Worm (Caenorhabditis elegans) whole organism, young adult: ENCODE measurements around the gene bath-26.
"Not testable (repeated sequence)": the region's sequence is repeated elsewhere in the genome, so short reads cannot be mapped to it uniquely, and the experiment has no call there.

Source experiments
- B0019.2 ChIP-seq: fragments of 200-800 bp; sonication (Bioruptor generic); conservative IDR thresholded peaks from 2 replicates; pipeline ENCODE4 v1.3.6; 2022; ENCODE audit warnings: missing genetic modification reagents, missing genetic modification characterization, missing compliant biosample characterization
- B0336.3 ChIP-seq: fragments of 200-800 bp; sonication (Bioruptor generic); IDR thresholded peaks from 2 replicates; pipeline ENCODE4 v1.3.6; 2022; ENCODE audit warnings: missing genetic modification characterization, missing compliant biosample characterization
- F22D6.2 ChIP-seq: sonication (generic microtip); optimal IDR thresholded peaks from 2 replicates; lab custom pipeline; 2016; ENCODE audit warnings: mild to moderate bottlenecking, missing genetic modification characterization, missing compliant biosample characterization
- F23B12.7 ChIP-seq: sonication (generic microtip); optimal IDR thresholded peaks from 2 replicates; lab custom pipeline; 2017; ENCODE audit warnings: missing genetic modification characterization, mild to moderate bottlenecking, missing compliant biosample characterization, antibody characterized with exemption, moderate library complexity; ENCODE audit not compliant: insufficient read depth
- F52B5.7 ChIP-seq: sonication (generic microtip); optimal IDR thresholded peaks from 2 replicates; lab custom pipeline; 2016; ENCODE audit warnings: mild to moderate bottlenecking, missing genetic modification characterization, missing compliant biosample characterization
- Y56A3A.18 ChIP-seq: fragments of 200-800 bp; sonication (Bioruptor generic); IDR thresholded peaks from 2 replicates; pipeline ENCODE4 v1.3.6; 2022; ENCODE audit warnings: missing genetic modification reagents, missing genetic modification characterization, missing compliant biosample characterization
- Y67H2A.10 ChIP-seq: fragments of 200-800 bp; sonication (Bioruptor generic); conservative IDR thresholded peaks from 2 replicates; pipeline ENCODE4 v1.3.6; 2022; ENCODE audit warnings: missing genetic modification reagents, missing genetic modification characterization, missing compliant biosample characterization
- Y95B8A.8 ChIP-seq: fragments of 200-800 bp; sonication (Bioruptor generic); IDR thresholded peaks from 2 replicates; pipeline ENCODE4 v1.3.6; 2022; ENCODE audit warnings: missing genetic modification reagents, missing genetic modification characterization, missing compliant biosample characterization
- aptf-2 ChIP-seq: fragments of 200-800 bp; sonication (Bioruptor generic); conservative IDR thresholded peaks from 2 replicates; pipeline ENCODE4 v1.3.6; 2022; ENCODE audit warnings: missing genetic modification reagents, missing genetic modification characterization, missing compliant biosample characterization
- aptf-3 ChIP-seq: fragments of 200-800 bp; sonication (Bioruptor generic); IDR thresholded peaks from 2 replicates; pipeline ENCODE4 v1.3.6; 2022; ENCODE audit warnings: missing genetic modification characterization, missing compliant biosample characterization
- athp-1 ChIP-seq: sonication (generic microtip); optimal IDR thresholded peaks from 2 replicates; lab custom pipeline; 2017; ENCODE audit warnings: mild to moderate bottlenecking, missing genetic modification characterization, missing compliant biosample characterization
- attf-3 ChIP-seq: fragments of 200-800 bp; sonication (Bioruptor generic); conservative IDR thresholded peaks from 2 replicates; pipeline ENCODE4 v1.3.6; 2022; ENCODE audit warnings: missing genetic modification reagents, missing genetic modification characterization, missing compliant biosample characterization
- ccch-3 ChIP-seq: fragments of 200-800 bp; sonication (Bioruptor generic); optimal IDR thresholded peaks from 2 replicates; lab custom pipeline; 2018; ENCODE audit warnings: mild to moderate bottlenecking, missing genetic modification characterization, missing compliant biosample characterization
- cebp-1 ChIP-seq, 2 experiments: fragments of 200-800 bp in 1 of 2; sonication (Bioruptor generic) in 1 of 2; sonication (generic microtip) in 1 of 2; IDR thresholded peaks in 1 of 2; optimal IDR thresholded peaks in 1 of 2; 2 replicates each; pipeline versions ENCODE4 v1.3.6 to Lab custom; 2017 to 2022; ENCODE audit warnings: missing compliant biosample characterization in 2 of 2, missing genetic modification characterization in 2 of 2, mild to moderate bottlenecking in 1 of 2, missing genetic modification reagents in 1 of 2, moderate library complexity in 1 of 2
- ceh-79 ChIP-seq: sonication (generic microtip); optimal IDR thresholded peaks from 2 replicates; lab custom pipeline; 2017; ENCODE audit warnings: mild to moderate bottlenecking, missing genetic modification characterization, missing compliant biosample characterization
- dox-1 ChIP-seq: fragments of 200-800 bp; sonication (Bioruptor generic); IDR thresholded peaks from 2 replicates; pipeline ENCODE4 v1.3.6; 2022; ENCODE audit warnings: missing genetic modification reagents, missing genetic modification characterization, missing compliant biosample characterization
- ekl-4 ChIP-seq: fragments of 200-800 bp; sonication (Bioruptor generic); IDR thresholded peaks from 2 replicates; pipeline ENCODE4 v1.3.6; 2022; ENCODE audit warnings: missing genetic modification reagents, missing genetic modification characterization, missing compliant biosample characterization
- ets-4 ChIP-seq: fragments of 200-800 bp; sonication (Bioruptor generic); optimal IDR thresholded peaks from 2 replicates; lab custom pipeline; 2018; ENCODE audit warnings: mild to moderate bottlenecking, missing genetic modification characterization, missing compliant biosample characterization
- fkh-3 ChIP-seq: sonication (generic microtip); optimal IDR thresholded peaks from 2 replicates; lab custom pipeline; 2016; ENCODE audit warnings: mild to moderate bottlenecking, missing genetic modification characterization, missing compliant biosample characterization
- him-1 ChIP-seq: sonication (generic microtip); optimal IDR thresholded peaks from 2 replicates; lab custom pipeline; 2016; ENCODE audit warnings: missing genotype, missing genetic modification reagents, missing genetic modification characterization, missing compliant biosample characterization
- hmg-1.2 ChIP-seq: fragments of 200-800 bp; sonication (Bioruptor generic); IDR thresholded peaks from 2 replicates; pipeline ENCODE4 v1.3.6; 2022; ENCODE audit warnings: missing genetic modification reagents, missing genetic modification characterization, missing compliant biosample characterization
- hsf-1 ChIP-seq: fragments of 200-800 bp; sonication (Bioruptor generic); IDR thresholded peaks from 2 replicates; pipeline ENCODE4 v1.3.6; 2022; ENCODE audit warnings: missing genetic modification reagents, missing genetic modification characterization, missing compliant biosample characterization
- lag-1 ChIP-seq: fragments of 200-800 bp; sonication (Bioruptor generic); IDR thresholded peaks from 2 replicates; pipeline ENCODE4 v1.3.6; 2022; ENCODE audit warnings: missing genetic modification reagents, missing genetic modification characterization, missing compliant biosample characterization
- let-526 ChIP-seq: fragments of 200-800 bp; sonication (Bioruptor generic); IDR thresholded peaks from 2 replicates; pipeline ENCODE4 v1.3.6; 2022; ENCODE audit warnings: missing genetic modification reagents, missing genetic modification characterization, missing compliant biosample characterization
- let-607 ChIP-seq, 2 experiments: fragments of 200-800 bp in 1 of 2; sonication (Bioruptor generic) in 1 of 2; sonication (generic microtip) in 1 of 2; optimal IDR thresholded peaks; 2 replicates each; lab custom pipeline; 2016 to 2018; ENCODE audit warnings: mild to moderate bottlenecking in 2 of 2, missing compliant biosample characterization in 2 of 2, missing genetic modification characterization in 2 of 2, moderate library complexity in 2 of 2, missing genotype in 1 of 2
- lin-40 ChIP-seq: sonication (generic microtip); optimal IDR thresholded peaks from 2 replicates; lab custom pipeline; 2016; ENCODE audit warnings: missing genetic modification characterization, mild to moderate bottlenecking, missing compliant biosample characterization, missing genotype, missing genetic modification reagents
- madf-8 ChIP-seq: fragments of 200-800 bp; sonication (Bioruptor generic); conservative IDR thresholded peaks from 2 replicates; pipeline ENCODE4 v1.3.6; 2022; ENCODE audit warnings: missing genetic modification reagents, missing genetic modification characterization, missing compliant biosample characterization
- nfya-2 ChIP-seq: fragments of 200-800 bp; sonication (Bioruptor generic); IDR thresholded peaks from 2 replicates; pipeline ENCODE4 v1.3.6; 2022; ENCODE audit warnings: missing genetic modification reagents, missing genetic modification characterization, missing compliant biosample characterization
- nfyb-1 ChIP-seq: fragments of 200-800 bp; sonication (Bioruptor generic); IDR thresholded peaks from 2 replicates; pipeline ENCODE4 v1.3.6; 2022; ENCODE audit warnings: missing genetic modification reagents, missing genetic modification characterization, missing compliant biosample characterization
- nhr-179 ChIP-seq: sonication (generic microtip); optimal IDR thresholded peaks from 2 replicates; lab custom pipeline; 2016; ENCODE audit warnings: mild to moderate bottlenecking, missing genetic modification characterization, missing compliant biosample characterization
- rpc-1 ChIP-seq, 2 experiments: fragments of 150-350 bp in 1 of 2; sonication (generic microtip) in 1 of 2; optimal IDR thresholded peaks; 2 replicates each; lab custom pipeline; 2014 to 2018; ENCODE audit warnings: missing biosample characterization in 1 of 2, missing genetic modification characterization in 1 of 2, missing genetic modification reagents in 1 of 2, missing genotype in 1 of 2
- snpc-1.1 ChIP-seq: sonication (generic microtip); optimal IDR thresholded peaks from 2 replicates; lab custom pipeline; 2017; ENCODE audit warnings: missing genetic modification characterization, mild to moderate bottlenecking, missing compliant biosample characterization, antibody characterized with exemption, moderate library complexity, missing genotype, missing genetic modification reagents; ENCODE audit not compliant: insufficient read depth
- snpc-3.4 ChIP-seq: sonication (generic microtip); optimal IDR thresholded peaks from 2 replicates; lab custom pipeline; 2017; ENCODE audit warnings: missing genetic modification characterization, mild to moderate bottlenecking, missing compliant biosample characterization, antibody characterized with exemption, moderate library complexity, missing genotype, missing genetic modification reagents
- sptf-2 ChIP-seq: fragments of 200-800 bp; sonication (Bioruptor generic); optimal IDR thresholded peaks from 2 replicates; lab custom pipeline; 2018; ENCODE audit warnings: mild to moderate bottlenecking, missing genetic modification characterization, missing compliant biosample characterization
- tbp1 ChIP-seq: fragments of 200-800 bp; sonication (Bioruptor generic); optimal IDR thresholded peaks from 2 replicates; lab custom pipeline; 2018; ENCODE audit warnings: mild to moderate bottlenecking, missing genetic modification characterization, missing compliant biosample characterization
- zim-3 ChIP-seq: sonication (generic microtip); optimal IDR thresholded peaks from 2 replicates; lab custom pipeline; 2017; ENCODE audit warnings: mild to moderate bottlenecking, missing genetic modification characterization, moderate library complexity, missing compliant biosample characterization
- ztf-22 ChIP-seq: fragments of 200-800 bp; sonication (Bioruptor generic); optimal IDR thresholded peaks from 2 replicates; lab custom pipeline; 2018; ENCODE audit warnings: mild to moderate bottlenecking, missing genetic modification characterization, moderate library complexity, missing compliant biosample characterization
- ztf-26 ChIP-seq: sonication (generic microtip); optimal IDR thresholded peaks from 2 replicates; lab custom pipeline; 2017; ENCODE audit warnings: missing genetic modification characterization, missing compliant biosample characterization

The bath-26 gene

ce11 chrII:1567646-1568045, 32.9 kb downstream of the bath-26 start, which contains the start of gene K05F6.8:
Gene K05F6.8 (minus strand): TSS chrII:1567746.
- no peak for TF ChIP-seq nhr-179
- TF ChIP-seq ets-4, result no peak
- no peak for TF ChIP-seq him-1 (tag; lab: Kevin White, UChicago)
- no peak for TF ChIP-seq F22D6.2 (tag; lab: Kevin White, UChicago)
- no peak for TF ChIP-seq aptf-3 (GFP tag; lab: Robert Waterston, UW)
- TF ChIP-seq snpc-3.4 (tag; lab: Kevin White, UChicago), result no peak
- TF ChIP-seq B0019.2 (GFP tag; lab: Robert Waterston, UW), result no peak
- TF ChIP-seq lag-1 (GFP tag; lab: Robert Waterston, UW), result no peak
- TF ChIP-seq zim-3, result no peak
- TF ChIP-seq let-607 (tag; optimal IDR thresholded peaks at IDR 0.05; lab: Kevin White, UChicago), result no peak
- no peak for TF ChIP-seq fkh-3
- TF ChIP-seq Y56A3A.18 (GFP tag; lab: Robert Waterston, UW), result no peak
- TF ChIP-seq attf-3 (GFP tag; lab: Robert Waterston, UW), result no peak
- no peak for TF ChIP-seq ekl-4 (GFP tag; lab: Robert Waterston, UW)
- no peak for TF ChIP-seq rpc-1 (optimal IDR thresholded peaks at IDR 0.05; lab: Kevin White, UChicago)
- no peak for TF ChIP-seq rpc-1 (tag; optimal IDR thresholded peaks at IDR 0.05; lab: Kevin White, UChicago)
- no peak for TF ChIP-seq ztf-26 (tag; lab: Kevin White, UChicago)
- no peak for TF ChIP-seq F52B5.7 (tag; lab: Kevin White, UChicago)
- TF ChIP-seq snpc-1.1 (tag; lab: Kevin White, UChicago), result no peak

ce11 chrII:1561863-1562262, 38.7 kb downstream of the bath-26 start, which contains the start of gene K05F6.14:
Gene K05F6.14 (plus strand): TSS chrII:1562163.
- TF ChIP-seq tbp1 (GFP tag; lab: Kevin White, UChicago) (no peak), F23B12.7 (tag; lab: Kevin White, UChicago) (no peak), hsf-1 (GFP tag; lab: Robert Waterston, UW) (no peak), nfyb-1 (GFP tag; lab: Robert Waterston, UW) (no peak), ccch-3 (GFP tag; lab: Kevin White, UChicago) (no peak), nfya-2 (GFP tag; lab: Robert Waterston, UW) (no peak)
- TF ChIP-seq, all 124 proteins: peak for 0

- TF ChIP-seq Y95B8A.8 (GFP tag; lab: Robert Waterston, UW) (no peak), dox-1 (no peak), athp-1 (no peak)
Observed at ce11 chrII:1560839-1561238, 39.7 kb downstream of the bath-26 start.

- not testable (repeated sequence) for TF ChIP-seq lin-40 (tag; lab: Kevin White, UChicago); let-526 (GFP tag; lab: Robert Waterston, UW); aptf-2 (GFP tag; lab: Robert Waterston, UW)
Observed at ce11 chrII:1556217-1556616, 44.3 kb downstream of the bath-26 start, which contains the start of the genes fbxb-54 and fbxb-50. Gene fbxb-54 (minus strand): TSS chrII:1556317. Gene fbxb-50 (plus strand): TSS chrII:1556443.

- no peak for TF ChIP-seq madf-8 (GFP tag; lab: Robert Waterston, UW)
- TF ChIP-seq Y67H2A.10 (GFP tag; lab: Robert Waterston, UW), result no peak
- no peak for TF ChIP-seq Y95B8A.8 (GFP tag; lab: Robert Waterston, UW)
- TF ChIP-seq cebp-1 (GFP tag; IDR thresholded peaks at IDR 0.05; lab: Robert Waterston, UW), result no peak
- no peak for TF ChIP-seq cebp-1 (tag; optimal IDR thresholded peaks at IDR 0.05; lab: Kevin White, UChicago)
- no peak for TF ChIP-seq hmg-1.2 (GFP tag; lab: Robert Waterston, UW)
- TF ChIP-seq fkh-3, result no peak
- no peak for TF ChIP-seq ceh-79 (tag; lab: Kevin White, UChicago)
- TF ChIP-seq ztf-22 (GFP tag; lab: Kevin White, UChicago), result no peak
- TF ChIP-seq sptf-2 (GFP tag; lab: Kevin White, UChicago), result no peak
- no peak for TF ChIP-seq Y56A3A.18 (GFP tag; lab: Robert Waterston, UW)
- no peak for TF ChIP-seq snpc-3.4 (tag; lab: Kevin White, UChicago)
- no peak for TF ChIP-seq B0336.3 (GFP tag; lab: Robert Waterston, UW)
- TF ChIP-seq nfyb-1 (GFP tag; lab: Robert Waterston, UW), result no peak
- no peak for TF ChIP-seq let-526 (GFP tag; lab: Robert Waterston, UW)
- TF ChIP-seq, all 124 proteins: peak for 0
Observed at ce11 chrII:1550501-1550900, 50.1 kb downstream of the bath-26 start, which contains the start of the genes fbxb-52 and fbxb-51. Gene fbxb-52 (minus strand): TSS chrII:1550601. Gene fbxb-51 (plus strand): TSS chrII:1550712.
